Worm (Caenorhabditis elegans): Measurements from ENCODE around the gene dpy-27.

The dpy-27 gene

ce11 chrIII:3799213-3799612, 20.3 kb downstream of the dpy-27 start:
- TF ChIP-seq ztf-16 (tag; optimal IDR thresholded peaks at IDR 0.05) (no peak), dve-1 (tag; optimal IDR thresholded peaks at IDR 0.05) (no peak), elt-2 (tag; optimal IDR thresholded peaks at IDR 0.05) (peak; percentile 28), ets-4 (tag; optimal IDR thresholded peaks at IDR 0.05) (no peak), syd-9 (tag; optimal IDR thresholded peaks at IDR 0.05) (no peak), nfya-1 (tag; optimal IDR thresholded peaks at IDR 0.05) (peak; percentile 23), pros-1 (tag; optimal IDR thresholded peaks at IDR 0.05) (no peak)

- no peak for TF ChIP-seq ceh-34 (tag; optimal IDR thresholded peaks at IDR 0.05)
- peak; percentile 98 for TF ChIP-seq nfya-1 (tag; optimal IDR thresholded peaks at IDR 0.05)
These were observed 21.1 kb downstream of the dpy-27 start for ce11 chrIII:3798416-3798815.

ce11 chrIII:3797180-3798026, 22.1 kb downstream of the dpy-27 start:
- TF ChIP-seq rnt-1 (tag; optimal IDR thresholded peaks at IDR 0.05) = peak; percentile 57
- TF ChIP-seq hlh-13 (GFP tag; optimal IDR thresholded peaks at IDR 0.05) = no peak
- TF ChIP-seq hlh-30 (tag; optimal IDR thresholded peaks at IDR 0.05; ENCODE audit: insufficient read depth) = peak; percentile 49
- peak; percentile 4 for TF ChIP-seq pax-1 (tag; optimal IDR thresholded peaks at IDR 0.05)
- peak; percentile 17 for TF ChIP-seq tbx-2 (tag; optimal IDR thresholded peaks at IDR 0.05)

DNA sequence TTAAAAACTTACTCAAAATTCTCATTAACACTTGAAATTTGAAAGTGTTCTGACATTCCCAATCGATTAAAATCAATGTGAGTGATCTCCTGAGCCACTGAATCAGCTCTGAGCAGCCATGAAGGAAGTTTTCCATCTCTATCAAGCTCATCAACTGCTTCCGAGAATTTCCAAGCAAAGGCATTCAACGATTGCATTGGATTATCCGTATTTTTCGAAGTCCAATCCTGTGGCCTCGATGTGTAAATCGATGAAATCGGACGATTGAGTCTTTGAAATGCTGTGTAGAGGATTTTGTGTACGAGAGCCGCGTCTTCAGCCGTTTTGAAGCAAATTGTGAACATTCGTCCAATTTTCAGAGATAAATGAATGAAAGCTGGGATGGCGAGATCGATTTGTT, 23.5 kb downstream of the dpy-27 start:
- no peak for TF ChIP-seq pha-4 (tag; optimal IDR thresholded peaks at IDR 0.05)
- TF ChIP-seq fkh-10 (GFP tag; optimal IDR thresholded peaks at IDR 0.05) = no peak
- TF ChIP-seq pros-1 (tag; optimal IDR thresholded peaks at IDR 0.05) = no peak
- TF ChIP-seq hlh-6 (tag; optimal IDR thresholded peaks at IDR 0.05) = no peak
- no peak for TF ChIP-seq pax-1 (tag; optimal IDR thresholded peaks at IDR 0.05)
- no peak for TF ChIP-seq elt-2 (tag; optimal IDR thresholded peaks at IDR 0.05)
- no peak for TF ChIP-seq ahr-1 (tag; optimal IDR thresholded peaks at IDR 0.05)
- TF ChIP-seq K09A11.1 (tag; optimal IDR thresholded peaks at IDR 0.05; ENCODE audit: insufficient read depth) = no peak
- no peak for TF ChIP-seq fax-1 (tag; optimal IDR thresholded peaks at IDR 0.05)
- TF ChIP-seq tbx-7 (tag; optimal IDR thresholded peaks at IDR 0.05) = no peak
- TF ChIP-seq ceh-34 (tag; optimal IDR thresholded peaks at IDR 0.05) = no peak

DNA sequence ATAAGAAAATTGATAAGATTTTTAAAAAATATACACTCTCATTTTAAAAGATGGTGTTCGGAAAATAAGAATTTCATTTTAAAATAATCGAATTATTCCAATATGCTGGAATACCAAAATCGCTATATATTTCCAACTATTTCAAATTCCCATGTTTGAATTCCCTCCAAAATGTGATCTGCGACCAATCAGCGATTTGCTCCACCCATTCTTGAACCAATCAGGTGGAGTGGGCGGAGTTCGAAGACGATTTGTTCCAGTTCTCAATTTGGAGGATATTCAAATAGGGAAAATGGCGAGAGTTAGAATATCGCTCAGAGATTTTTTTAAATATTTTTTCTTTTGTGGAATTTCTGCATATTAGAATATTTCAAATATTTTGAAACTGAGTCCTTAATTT, 28.6 kb downstream of the dpy-27 start:
- TF ChIP-seq nfya-1 (tag; optimal IDR thresholded peaks at IDR 0.05) = peak; percentile 92
- TF ChIP-seq ceh-34 (tag; optimal IDR thresholded peaks at IDR 0.05) = no peak
- TF ChIP-seq C08G9.2 (tag; optimal IDR thresholded peaks at IDR 0.05) = no peak

DNA sequence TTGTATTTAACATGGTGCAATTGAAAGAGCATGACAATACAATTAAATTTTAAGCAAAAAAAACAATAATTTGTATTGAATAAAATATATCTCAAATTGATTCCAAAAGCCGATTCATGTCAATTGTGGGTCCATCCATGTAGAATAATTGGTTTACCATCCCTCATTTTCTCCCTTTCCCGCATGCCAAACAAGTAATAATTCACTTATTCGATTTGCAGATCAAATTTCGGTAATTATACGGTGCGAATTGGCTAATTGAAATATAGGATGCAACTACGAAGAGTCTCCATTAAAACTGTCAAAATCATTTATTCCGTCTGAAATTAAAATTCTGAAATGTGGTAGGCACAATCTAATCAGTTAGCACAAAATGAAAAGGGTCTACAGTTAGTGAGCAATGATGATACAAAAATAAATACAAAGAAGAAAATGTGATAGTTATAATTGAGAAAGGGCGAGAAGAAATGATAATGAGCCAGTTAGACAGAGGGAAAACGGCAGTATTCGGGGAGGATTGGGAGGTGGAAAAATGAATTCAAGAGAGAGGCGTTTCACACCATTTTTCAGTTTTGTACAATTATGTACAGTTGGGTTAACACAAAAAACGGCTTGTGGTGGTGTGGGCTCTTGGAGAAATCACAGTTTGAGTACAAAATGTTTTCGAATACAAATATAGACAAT, 29.6 kb downstream of the dpy-27 start:
- TF ChIP-seq unc-42 (tag; optimal IDR thresholded peaks at IDR 0.05) (peak; percentile 94), unc-55 (GFP tag; optimal IDR thresholded peaks at IDR 0.05) (no peak), pros-1 (tag; optimal IDR thresholded peaks at IDR 0.05) (peak; percentile 14), hlh-15 (tag; optimal IDR thresholded peaks at IDR 0.05) (no peak), ceh-14 (tag; optimal IDR thresholded peaks at IDR 0.05) (no peak), T23F11.4 (GFP tag; optimal IDR thresholded peaks at IDR 0.05) (no peak), ceh-31 (tag; optimal IDR thresholded peaks at IDR 0.05) (peak; percentile 73), ceh-9 (tag; optimal IDR thresholded peaks at IDR 0.05) (no peak), ceh-30 (tag; optimal IDR thresholded peaks at IDR 0.05) (no peak)
